Fruit fly (Drosophila melanogaster) whole organism, embryonic: ENCODE data around the gene CG9184.

Experiments
- Abd-B ChIP-seq: fragments of 200-800 bp; sonication (Bioruptor generic); optimal IDR thresholded peaks from 2 replicates; lab custom pipeline; 2018; ENCODE audit warnings: missing biosample characterization, mild to moderate bottlenecking, missing genetic modification characterization, moderate library complexity
- Ada2b ChIP-seq: fragments of 200-800 bp; sonication (Bioruptor generic); IDR thresholded peaks from 2 replicates; pipeline ENCODE4 v1.3.6; 2022; ENCODE audit warnings: missing biosample characterization, missing genetic modification characterization
- Aef1 ChIP-seq: fragments of 200-800 bp; sonication (Bioruptor generic); IDR thresholded peaks from 3 replicates; pipeline ENCODE4 v1.3.6; 2022; ENCODE audit warnings: missing biosample characterization, missing genetic modification characterization
- Antp ChIP-seq: fragments of 200-800 bp; sonication (Bioruptor generic); optimal IDR thresholded peaks from 3 replicates; lab custom pipeline; 2016; ENCODE audit warnings: missing biosample characterization, missing genetic modification characterization
- B-H1 ChIP-seq: fragments of 200-800 bp; sonication (Bioruptor generic); IDR thresholded peaks from 3 replicates; pipeline ENCODE4 v1.3.6; 2022; ENCODE audit warnings: missing biosample characterization, missing genetic modification characterization
- Blimp-1 ChIP-seq: fragments of 200-800 bp; sonication (Bioruptor generic); optimal IDR thresholded peaks from 3 replicates; lab custom pipeline; 2018; ENCODE audit warnings: missing biosample characterization, missing genetic modification characterization, mild to moderate bottlenecking, moderate library complexity, missing genetic modification reagents
- CG10565 ChIP-seq: fragments of 200-800 bp; sonication (Bioruptor generic); optimal IDR thresholded peaks from 3 replicates; lab custom pipeline; 2016; ENCODE audit warnings: missing biosample characterization, mild to moderate bottlenecking, missing genetic modification characterization
- CG11093 ChIP-seq: fragments of 200-800 bp; sonication (Bioruptor generic); IDR thresholded peaks from 3 replicates; pipeline ENCODE4 v1.3.6; 2022; ENCODE audit warnings: missing biosample characterization, missing genetic modification characterization
- CG11247 ChIP-seq: fragments of 200-800 bp; sonication (Bioruptor generic); IDR thresholded peaks from 2 replicates; pipeline ENCODE4 v1.3.6; 2022; ENCODE audit warnings: missing biosample characterization, missing genetic modification characterization
- CG11723 ChIP-seq: fragments of 200-800 bp; sonication (Bioruptor generic); optimal IDR thresholded peaks from 2 replicates; lab custom pipeline; 2017; ENCODE audit warnings: missing biosample characterization, mild to moderate bottlenecking, missing genetic modification characterization
- CG12769 ChIP-seq: fragments of 200-800 bp; sonication (Bioruptor generic); optimal IDR thresholded peaks from 2 replicates; lab custom pipeline; 2019; ENCODE audit warnings: missing biosample characterization, mild to moderate bottlenecking, missing genetic modification characterization, moderate library complexity
- CG14050 ChIP-seq: fragments of 200-800 bp; sonication (Bioruptor generic); IDR thresholded peaks from 3 replicates; pipeline ENCODE4 v1.3.6; 2022; ENCODE audit warnings: missing biosample characterization, missing genetic modification characterization
- CG15269 ChIP-seq: fragments of 200-800 bp; sonication (Bioruptor generic); optimal IDR thresholded peaks from 2 replicates; lab custom pipeline; 2018; ENCODE audit warnings: missing biosample characterization, mild to moderate bottlenecking, missing genetic modification characterization, moderate library complexity
- CG16815 ChIP-seq: fragments of 200-800 bp; sonication (Bioruptor generic); optimal IDR thresholded peaks from 3 replicates; lab custom pipeline; 2017; ENCODE audit warnings: missing biosample characterization, mild to moderate bottlenecking, missing genetic modification characterization
- CG18599 ChIP-seq: fragments of 200-800 bp; sonication (Bioruptor generic); optimal IDR thresholded peaks from 3 replicates; lab custom pipeline; 2017; ENCODE audit warnings: missing biosample characterization, missing genetic modification characterization, mild to moderate bottlenecking, moderate library complexity, missing genetic modification reagents
- CG32772 ChIP-seq: fragments of 200-800 bp; sonication (Bioruptor generic); IDR thresholded peaks from 2 replicates; pipeline ENCODE4 v1.3.6; 2022; ENCODE audit warnings: missing biosample characterization, missing genetic modification characterization
- CG33213 ChIP-seq: fragments of 200-800 bp; sonication (Bioruptor generic); optimal IDR thresholded peaks from 3 replicates; lab custom pipeline; 2016; ENCODE audit warnings: missing biosample characterization, missing genetic modification characterization
- CG33557 ChIP-seq: fragments of 200-800 bp; sonication (Bioruptor generic); optimal IDR thresholded peaks from 2 replicates; lab custom pipeline; 2019; ENCODE audit warnings: missing biosample characterization, mild to moderate bottlenecking, missing genetic modification characterization, moderate library complexity
- CG8290 ChIP-seq, 3 experiments: fragments of 200-800 bp; sonication (Bioruptor generic); optimal IDR thresholded peaks; 2 replicates each; lab custom pipeline; 2016 to 2019; ENCODE audit warnings: missing biosample characterization in 3 of 3, missing genetic modification characterization in 3 of 3, mild to moderate bottlenecking in 2 of 3, moderate library complexity in 1 of 3
- CG9932 ChIP-seq: fragments of 200-800 bp; sonication (Bioruptor generic); IDR thresholded peaks from 2 replicates; pipeline ENCODE4 v1.3.6; 2022; ENCODE audit warnings: missing biosample characterization, missing genetic modification characterization
- Chrac-16 ChIP-seq: fragments of 200-800 bp; sonication (Bioruptor generic); optimal IDR thresholded peaks from 3 replicates; lab custom pipeline; 2016; ENCODE audit warnings: missing biosample characterization, missing genetic modification characterization
- D19A ChIP-seq: fragments of 200-800 bp; optimal IDR thresholded peaks from 3 replicates; lab custom pipeline; 2019; ENCODE audit warnings: missing biosample characterization, mild to moderate bottlenecking, missing genetic modification characterization, moderate library complexity
- Dip2 ChIP-seq: fragments of 200-800 bp; sonication (Bioruptor generic); IDR thresholded peaks from 2 replicates; pipeline ENCODE4 v1.3.6; 2022; ENCODE audit warnings: missing biosample characterization, missing genetic modification characterization
- Ets65A ChIP-seq: fragments of 200-800 bp; sonication (Bioruptor generic); peaks from one replicate; lab custom pipeline; 2016; ENCODE audit warnings: missing biosample characterization, missing genetic modification characterization
- HLH4C ChIP-seq: fragments of 200-800 bp; sonication (Bioruptor generic); IDR thresholded peaks from 3 replicates; pipeline ENCODE4 v1.3.6; 2022; ENCODE audit warnings: missing biosample characterization, missing genetic modification characterization; ENCODE audit not compliant: partially characterized antibody
- Hmx ChIP-seq: fragments of 200-800 bp; sonication (Bioruptor generic); optimal IDR thresholded peaks from 2 replicates; lab custom pipeline; 2016; ENCODE audit warnings: missing biosample characterization, missing genetic modification characterization
- Hr3 ChIP-seq: fragments of 200-800 bp; sonication (Bioruptor generic); optimal IDR thresholded peaks from 3 replicates; lab custom pipeline; 2016; ENCODE audit warnings: missing biosample characterization, missing genetic modification characterization
- NFAT ChIP-seq: fragments of 200-800 bp; sonication (Bioruptor generic); IDR thresholded peaks from 2 replicates; pipeline ENCODE4 v1.3.6; 2022; ENCODE audit warnings: missing biosample characterization, missing genetic modification characterization
- NfI ChIP-seq: fragments of 200-800 bp; sonication (Bioruptor generic); optimal IDR thresholded peaks from 3 replicates; lab custom pipeline; 2018; ENCODE audit warnings: missing biosample characterization, mild to moderate bottlenecking, missing genetic modification characterization, moderate library complexity
- Rx ChIP-seq: fragments of 200-800 bp; sonication (Bioruptor generic); IDR thresholded peaks from 2 replicates; pipeline ENCODE4 v1.3.6; 2022; ENCODE audit warnings: missing biosample characterization, missing genetic modification characterization
- aop ChIP-seq: fragments of 200-800 bp; sonication (Bioruptor generic); IDR thresholded peaks from 2 replicates; pipeline ENCODE4 v1.3.6; 2022; ENCODE audit warnings: missing biosample characterization, missing genetic modification characterization
- br ChIP-seq: fragments of >200 bp; optimal IDR thresholded peaks from 2 replicates; lab custom pipeline; 2017
- cato ChIP-seq: fragments of 200-800 bp; sonication (Bioruptor generic); optimal IDR thresholded peaks from 2 replicates; lab custom pipeline; 2016; ENCODE audit warnings: missing biosample characterization, missing genetic modification characterization, borderline replicate concordance
- chn ChIP-seq: fragments of 200-800 bp; sonication (Bioruptor generic); optimal IDR thresholded peaks from 2 replicates; lab custom pipeline; 2016; ENCODE audit warnings: missing biosample characterization, missing genetic modification characterization
- croc ChIP-seq: fragments of 200-800 bp; sonication (Bioruptor generic); conservative IDR thresholded peaks from 3 replicates; pipeline ENCODE4 v1.3.6; 2022; ENCODE audit warnings: missing biosample characterization, missing genetic modification characterization
- eyg ChIP-seq: fragments of 200-800 bp; sonication (Bioruptor generic); optimal IDR thresholded peaks from 3 replicates; lab custom pipeline; 2016; ENCODE audit warnings: missing biosample characterization, missing genetic modification characterization
- gce ChIP-seq: fragments of 200-800 bp; sonication (Bioruptor generic); IDR thresholded peaks from 3 replicates; pipeline ENCODE4 v1.3.6; 2022; ENCODE audit warnings: missing biosample characterization, missing genetic modification characterization
- grau ChIP-seq: fragments of 200-800 bp; optimal IDR thresholded peaks from 3 replicates; lab custom pipeline; 2019; ENCODE audit warnings: missing biosample characterization, mild to moderate bottlenecking, missing genetic modification characterization, moderate library complexity
- h ChIP-seq: fragments of >200 bp; optimal IDR thresholded peaks from 2 replicates; lab custom pipeline; 2017
- hkb ChIP-seq, 2 experiments: fragments of 200-800 bp in 1 of 2; fragments of >200 bp in 1 of 2; sonication (Bioruptor generic) in 1 of 2; IDR thresholded peaks in 1 of 2; optimal IDR thresholded peaks in 1 of 2; 2 replicates each; pipeline versions ENCODE4 v1.3.6 to Lab custom; 2017 to 2022; ENCODE audit warnings: missing biosample characterization in 1 of 2, missing genetic modification characterization in 1 of 2
- lmd ChIP-seq: fragments of 200-800 bp; sonication (Bioruptor generic); IDR thresholded peaks from 2 replicates; pipeline ENCODE4 v1.3.6; 2022; ENCODE audit warnings: missing biosample characterization, missing genetic modification characterization
- nerfin-1 ChIP-seq: fragments of 200-800 bp; sonication (Bioruptor generic); optimal IDR thresholded peaks from 3 replicates; lab custom pipeline; 2019; ENCODE audit warnings: missing biosample characterization, mild to moderate bottlenecking, missing genetic modification characterization, moderate library complexity
- otp ChIP-seq: fragments of 200-800 bp; sonication (Bioruptor generic); IDR thresholded peaks from 3 replicates; pipeline ENCODE4, ENCODE4 v1.3.6; 2022; ENCODE audit warnings: missing biosample characterization, missing genetic modification characterization
- pum ChIP-seq: fragments of 200-800 bp; sonication (Bioruptor generic); optimal IDR thresholded peaks from 2 replicates; lab custom pipeline; 2016; ENCODE audit warnings: missing biosample characterization, missing genetic modification characterization
- sens ChIP-seq: fragments of 200-800 bp; sonication (Bioruptor generic); peaks from one replicate; lab custom pipeline; 2016; ENCODE audit warnings: missing biosample characterization, missing genetic modification characterization
- slbo ChIP-seq: fragments of 200-800 bp; sonication (Bioruptor generic); IDR thresholded peaks from 2 replicates; pipeline ENCODE4 v1.3.6; 2022; ENCODE audit warnings: missing biosample characterization, missing genetic modification characterization
- sr ChIP-seq: fragments of 200-800 bp; sonication (Bioruptor generic); IDR thresholded peaks from 3 replicates; pipeline ENCODE4 v1.3.6; 2022; ENCODE audit warnings: missing biosample characterization, missing genetic modification characterization
- stwl ChIP-seq: fragments of 200-800 bp; sonication (Bioruptor generic); optimal IDR thresholded peaks from 3 replicates; lab custom pipeline; 2018; ENCODE audit warnings: missing biosample characterization, mild to moderate bottlenecking, missing genetic modification characterization, moderate library complexity
- tll ChIP-seq, 2 experiments: fragments of 200-800 bp in 1 of 2; fragments of >200 bp in 1 of 2; sonication (Bioruptor generic) in 1 of 2; optimal IDR thresholded peaks; 2 replicates each; lab custom pipeline; 2017 to 2019; ENCODE audit warnings: missing biosample characterization in 2 of 2, missing genetic modification characterization in 2 of 2, mild to moderate bottlenecking in 1 of 2, moderate library complexity in 1 of 2
- toy ChIP-seq: fragments of 200-800 bp; sonication (Bioruptor generic); IDR thresholded peaks from 2 replicates; pipeline ENCODE4 v1.3.6; 2022; ENCODE audit warnings: missing biosample characterization, missing genetic modification characterization
- unpg ChIP-seq: fragments of 200-800 bp; sonication (Bioruptor generic); optimal IDR thresholded peaks from 3 replicates; lab custom pipeline; 2018; ENCODE audit warnings: missing biosample characterization, mild to moderate bottlenecking, missing genetic modification characterization, moderate library complexity
- z ChIP-seq: fragments of 200-800 bp; sonication (Bioruptor generic); IDR thresholded peaks from 3 replicates; pipeline ENCODE4 v1.3.6; 2022; ENCODE audit warnings: missing biosample characterization, missing genetic modification characterization

CG9184 gene

dm6 chr3L:1370939-1371338 lies 48.3 kb upstream of the CG9184 start (continued):
- TF ChIP-seq cato = no peak
- TF ChIP-seq CG11247 = no peak
- TF ChIP-seq CG8290 (GFP tag; optimal IDR thresholded peaks at IDR 0.05; lab: Kevin White, UChicago) = no peak
- TF ChIP-seq CG8290 (tag; optimal IDR thresholded peaks at IDR 0.05; lab: Kevin White, UChicago) = peak in 1 of 2 experiments; percentile 26
- no peak for TF ChIP-seq CG33213 (GFP tag; lab: Kevin White, UChicago)
- no peak for TF ChIP-seq CG11723
- TF ChIP-seq eyg (GFP tag; lab: Kevin White, UChicago) = no peak
- TF ChIP-seq pum (GFP tag; lab: Kevin White, UChicago) = no peak
- TF ChIP-seq CG12769 (tag; lab: Kevin White, UChicago) = peak; percentile 24
- peak; percentile 16 for TF ChIP-seq CG18599 (GFP tag; lab: Kevin White, UChicago)
- TF ChIP-seq gce (GFP tag; lab: Robert Waterston, UW) = no peak
- TF ChIP-seq Hr3 = peak; percentile 10
- no peak for TF ChIP-seq B-H1
- no peak for TF ChIP-seq CG9932 (GFP tag; lab: Robert Waterston, UW)
- TF ChIP-seq CG10565 (GFP tag; lab: Kevin White, UChicago) = no peak
- no peak for TF ChIP-seq CG14050
- peak; percentile 49 for TF ChIP-seq unpg (GFP tag; lab: Kevin White, UChicago)
- TF ChIP-seq lmd (GFP tag; lab: Robert Waterston, UW) = peak; percentile 8; the same call in 1 of the 2 replicates
- no peak for TF ChIP-seq h (lab: Kevin White, UChicago)
- peak; percentile 24 for TF ChIP-seq grau (tag; lab: Kevin White, UChicago)
- TF ChIP-seq br = no peak
- TF ChIP-seq Antp (GFP tag; lab: Kevin White, UChicago) = peak; percentile 14
- TF ChIP-seq CG16815 (GFP tag; lab: Kevin White, UChicago) = peak; percentile 2
- peak; percentile 39 for TF ChIP-seq Ets65A
- TF ChIP-seq Rx = no peak
- TF ChIP-seq NfI (GFP tag; lab: Kevin White, UChicago) = no peak
- TF ChIP-seq nerfin-1 (tag; lab: Kevin White, UChicago) = no peak
- TF ChIP-seq Chrac-16 = peak; percentile 13
- no peak for TF ChIP-seq z (GFP tag; lab: Robert Waterston, UW)
- no peak for TF ChIP-seq hkb (optimal IDR thresholded peaks at IDR 0.05; lab: Kevin White, UChicago)
- peak; percentile 43; the same call in 1 of the 2 replicates for TF ChIP-seq hkb (GFP tag; IDR thresholded peaks at IDR 0.05; lab: Robert Waterston, UW)
- TF ChIP-seq Ada2b = peak; percentile 42
- TF ChIP-seq Blimp-1 = peak; percentile 36
- TF ChIP-seq chn (GFP tag; lab: Kevin White, UChicago) = peak; percentile 9
- no peak for TF ChIP-seq Aef1 (GFP tag; lab: Robert Waterston, UW)
- TF ChIP-seq HLH4C (GFP tag; lab: Robert Waterston, UW) = no peak
- no peak for TF ChIP-seq tll (GFP tag; optimal IDR thresholded peaks at IDR 0.05; lab: Kevin White, UChicago)
- TF ChIP-seq NFAT (GFP tag; lab: Robert Waterston, UW) = no peak
- no peak for TF ChIP-seq Dip2 (GFP tag; lab: Robert Waterston, UW)
- no peak for TF ChIP-seq Hmx (GFP tag; lab: Kevin White, UChicago)
- TF ChIP-seq D19A (tag; lab: Kevin White, UChicago) = no peak
- 0 out of 2 replicates have a peak, but pooled peaks have one; percentile 35 for TF ChIP-seq aop
- TF ChIP-seq croc (GFP tag; lab: Robert Waterston, UW) = no peak
- no peak for TF ChIP-seq CG33557 (GFP tag; lab: Kevin White, UChicago)
- TF ChIP-seq otp (GFP tag; lab: Robert Waterston, UW) = 0 out of 3 replicates have a peak, but pooled peaks have one; percentile 46
- TF ChIP-seq toy (GFP tag; lab: Robert Waterston, UW) = no peak
- TF ChIP-seq sens (GFP tag; lab: Kevin White, UChicago) = peak; percentile 43
- no peak for TF ChIP-seq sr
- peak; percentile 8 for TF ChIP-seq CG15269 (tag; lab: Kevin White, UChicago)
- peak; percentile 41 for TF ChIP-seq slbo (GFP tag; lab: Robert Waterston, UW)
- TF ChIP-seq CG11093 (GFP tag; lab: Robert Waterston, UW) = 0 out of 3 replicates have a peak, but pooled peaks have one; percentile 39
- TF ChIP-seq CG32772 (GFP tag; lab: Robert Waterston, UW) = no peak
- TF ChIP-seq Abd-B (GFP tag; lab: Kevin White, UChicago) = peak; percentile 18
- no peak for TF ChIP-seq stwl (tag; lab: Kevin White, UChicago)
